Worm (Caenorhabditis elegans) whole organism, L3 larva: ENCODE results near the gene sel-2.

Experiments used
- fos-1 ChIP-seq: fragments of 150-350 bp; optimal IDR thresholded peaks from 2 replicates; lab custom pipeline; 2014; ENCODE audit warnings: missing biosample characterization, missing genetic modification characterization
- nhr-12 ChIP-seq: fragments of 150-350 bp; optimal IDR thresholded peaks from 2 replicates; lab custom pipeline; 2014; ENCODE audit warnings: missing biosample characterization, missing genetic modification characterization
- unc-62 ChIP-seq: fragments of 150-350 bp; sonication (generic microtip); optimal IDR thresholded peaks from 4 replicates; lab custom pipeline; 2014; ENCODE audit warnings: missing biosample characterization, missing genetic modification reagents, missing genetic modification characterization

ce11 chrIII:4653912-4654311, 41.7 kb upstream of the sel-2 start:
- TF ChIP-seq fos-1 (tag; lab: Kevin White, UChicago): no peak
- no peak for TF ChIP-seq unc-62 (GFP tag; lab: Kevin White, UChicago)
- TF ChIP-seq nhr-12 (tag; lab: Kevin White, UChicago): no peak
